Worm (Caenorhabditis elegans): Measurements from ENCODE around the gene srw-76.

ce11 chrV:16635911-16636310, 2.2 kb downstream of the srw-76 start, which contains the start of gene mltn-11:
- TF ChIP-seq lsy-2 (tag; optimal IDR thresholded peaks at IDR 0.05) (no peak), nhr-76 (tag; optimal IDR thresholded peaks at IDR 0.05) (no peak), blmp-1 (tag; optimal IDR thresholded peaks at IDR 0.05) (no peak), unc-39 (tag; optimal IDR thresholded peaks at IDR 0.05) (no peak), hlh-1 (tag; optimal IDR thresholded peaks at IDR 0.05) (no peak), drap-1 (GFP tag; optimal IDR thresholded peaks at IDR 0.05) (no peak), snpc-4 (tag; optimal IDR thresholded peaks at IDR 0.05) (no peak), ztf-11 (tag; optimal IDR thresholded peaks at IDR 0.05) (no peak), tbx-8 (GFP tag; optimal IDR thresholded peaks at IDR 0.05) (no peak), unc-120 (tag; optimal IDR thresholded peaks at IDR 0.05; ENCODE audit: poor library complexity, severe bottlenecking) (no peak), lin-13 (tag; optimal IDR thresholded peaks at IDR 0.05) (no peak), unc-62 (GFP tag; optimal IDR thresholded peaks at IDR 0.05) (no peak), lin-32 (GFP tag; optimal IDR thresholded peaks at IDR 0.05) (no peak)
